Worm (Caenorhabditis elegans) whole organism, L3 larva: ENCODE data around the gene ent-7.

ENCODE experiments used
- ZK546.5 ChIP-seq: sonication (generic microtip); optimal IDR thresholded peaks from 2 replicates; lab custom pipeline; 2017; ENCODE audit warnings: missing biosample characterization, missing genetic modification characterization
- aly-2 ChIP-seq: fragments of 150-350 bp; optimal IDR thresholded peaks from 2 replicates; lab custom pipeline; 2014; ENCODE audit warnings: missing biosample characterization, missing genetic modification characterization
- ama-1 ChIP-seq: fragments of 150-350 bp; optimal IDR thresholded peaks from 2 replicates; lab custom pipeline; 2018
- ceh-16 ChIP-seq: sonication (generic microtip); optimal IDR thresholded peaks from 2 replicates; lab custom pipeline; 2017; ENCODE audit warnings: missing biosample characterization, missing genetic modification characterization
- ceh-9 ChIP-seq: sonication (generic microtip); optimal IDR thresholded peaks from 2 replicates; lab custom pipeline; 2018; ENCODE audit warnings: missing biosample characterization, missing genetic modification characterization
- egl-5 ChIP-seq: fragments of 150-350 bp; optimal IDR thresholded peaks from 2 replicates; lab custom pipeline; 2017; ENCODE audit warnings: missing biosample characterization, missing genetic modification reagents, missing genetic modification characterization, inconsistent platforms
- elt-1 ChIP-seq: fragments of 150-350 bp; optimal IDR thresholded peaks from 2 replicates; lab custom pipeline; 2014; ENCODE audit warnings: missing biosample characterization, missing genetic modification characterization
- elt-2 ChIP-seq: sonication (generic microtip); optimal IDR thresholded peaks from 2 replicates; lab custom pipeline; 2016; ENCODE audit warnings: missing genetic modification reagents, mild to moderate bottlenecking, missing genetic modification characterization, missing compliant biosample characterization
- fkh-10 ChIP-seq: sonication (generic microtip); optimal IDR thresholded peaks from 2 replicates; lab custom pipeline; 2017; ENCODE audit warnings: missing biosample characterization, missing genetic modification reagents, missing genetic modification characterization
- hmg-11 ChIP-seq: sonication (generic microtip); optimal IDR thresholded peaks from 2 replicates; lab custom pipeline; 2016; ENCODE audit warnings: missing genetic modification characterization, missing compliant biosample characterization
- lin-15B ChIP-seq: fragments of 150-350 bp; optimal IDR thresholded peaks from 2 replicates; lab custom pipeline; 2014; ENCODE audit warnings: missing biosample characterization, missing genetic modification characterization
- lsy-12 ChIP-seq: sonication (generic microtip); optimal IDR thresholded peaks from 2 replicates; lab custom pipeline; 2016; ENCODE audit warnings: mild to moderate bottlenecking, missing genetic modification characterization, missing compliant biosample characterization
- mdl-1 ChIP-seq: fragments of 150-350 bp; optimal IDR thresholded peaks from 2 replicates; lab custom pipeline; 2014; ENCODE audit warnings: missing biosample characterization, missing genetic modification characterization
- mml-1 ChIP-seq: fragments of 150-350 bp; sonication (generic microtip); optimal IDR thresholded peaks from 3 replicates; lab custom pipeline; 2014; ENCODE audit warnings: missing biosample characterization, missing genetic modification characterization
- nfya-1 ChIP-seq: sonication (generic microtip); optimal IDR thresholded peaks from 2 replicates; lab custom pipeline; 2017; ENCODE audit warnings: missing genetic modification characterization, mild to moderate bottlenecking, missing compliant biosample characterization, antibody characterized with exemption, moderate library complexity; ENCODE audit not compliant: insufficient read depth
- nhr-23 ChIP-seq: fragments of 150-350 bp; optimal IDR thresholded peaks from 2 replicates; lab custom pipeline; 2014; ENCODE audit warnings: missing biosample characterization, missing genetic modification reagents, missing genetic modification characterization
- nhr-237 ChIP-seq: fragments of 150-350 bp; optimal IDR thresholded peaks from 2 replicates; lab custom pipeline; 2014; ENCODE audit warnings: missing biosample characterization, missing genetic modification characterization
- nhr-25 ChIP-seq: sonication (generic microtip); optimal IDR thresholded peaks from 2 replicates; lab custom pipeline; 2017; ENCODE audit warnings: missing biosample characterization, missing genetic modification characterization
- nhr-28 ChIP-seq: fragments of 150-350 bp; optimal IDR thresholded peaks from 2 replicates; lab custom pipeline; 2014; ENCODE audit warnings: missing biosample characterization, missing genetic modification characterization
- nhr-67 ChIP-seq: fragments of 150-350 bp; optimal IDR thresholded peaks from 2 replicates; lab custom pipeline; 2014; ENCODE audit warnings: missing biosample characterization, missing genetic modification characterization
- nhr-77 ChIP-seq: fragments of 150-350 bp; optimal IDR thresholded peaks from 2 replicates; lab custom pipeline; 2014; ENCODE audit warnings: missing biosample characterization, missing genetic modification characterization
- pha-4 ChIP-seq: fragments of 150-350 bp; optimal IDR thresholded peaks from 2 replicates; lab custom pipeline; 2014; ENCODE audit warnings: missing biosample characterization, missing genetic modification reagents, missing genetic modification characterization
- skn-1 ChIP-seq: fragments of 150-350 bp; optimal IDR thresholded peaks from 2 replicates; lab custom pipeline; 2014; ENCODE audit warnings: missing biosample characterization, missing genetic modification characterization
- tbx-2 ChIP-seq: sonication (generic microtip); optimal IDR thresholded peaks from 2 replicates; lab custom pipeline; 2016; ENCODE audit warnings: mild to moderate bottlenecking, missing genetic modification characterization, missing compliant biosample characterization
- unc-62 ChIP-seq: fragments of 150-350 bp; sonication (generic microtip); optimal IDR thresholded peaks from 4 replicates; lab custom pipeline; 2014; ENCODE audit warnings: missing biosample characterization, missing genetic modification reagents, missing genetic modification characterization
- zag-1 ChIP-seq: fragments of 150-350 bp; optimal IDR thresholded peaks from 2 replicates; lab custom pipeline; 2014; ENCODE audit warnings: missing biosample characterization, missing genetic modification characterization
- ztf-11 ChIP-seq: fragments of 150-350 bp; optimal IDR thresholded peaks from 2 replicates; lab custom pipeline; 2014; ENCODE audit warnings: missing biosample characterization, missing genetic modification characterization

ent-7 gene

ce11 chrIV:9976284-9976683, 40.8 kb upstream of the ent-7 start, which contains the start of gene C47E12.14:
Gene C47E12.14, minus strand, starts transcription at chrIV:9976384.
- TF ChIP-seq ztf-11: no peak
- no peak for TF ChIP-seq ceh-16
- TF ChIP-seq ZK546.5 (tag; lab: Kevin White, UChicago): no peak
- TF ChIP-seq mdl-1 (tag; lab: Kevin White, UChicago): no peak
- TF ChIP-seq nhr-67 (tag; lab: Kevin White, UChicago): no peak
- no peak for TF ChIP-seq nhr-28
- TF ChIP-seq nhr-23: no peak
- TF ChIP-seq nfya-1 (tag; lab: Kevin White, UChicago): no peak
- TF ChIP-seq egl-5 (tag; lab: Kevin White, UChicago): no peak
- TF ChIP-seq mml-1 (tag; lab: Kevin White, UChicago): no peak
- TF ChIP-seq zag-1 (tag; lab: Kevin White, UChicago): no peak
- no peak for TF ChIP-seq elt-2 (tag; lab: Kevin White, UChicago)
- no peak for TF ChIP-seq nhr-25 (tag; lab: Kevin White, UChicago)
- no peak for TF ChIP-seq lin-15B (tag; lab: Kevin White, UChicago)
- TF ChIP-seq tbx-2 (tag; lab: Kevin White, UChicago): no peak
- TF ChIP-seq ceh-9 (tag; lab: Kevin White, UChicago): no peak

ce11 chrIV:9977602-9978172, 39.4 kb upstream of the ent-7 start, which contains the start of gene dhp-2:
Gene dhp-2, plus strand, starts transcription at chrIV:9978122.
- no peak for TF ChIP-seq lin-15B (tag; lab: Kevin White, UChicago)
- no peak for TF ChIP-seq nhr-237 (tag; lab: Kevin White, UChicago)
- TF ChIP-seq pha-4: no peak
- TF ChIP-seq unc-62 (GFP tag; lab: Kevin White, UChicago): no peak
- TF ChIP-seq egl-5 (tag; lab: Kevin White, UChicago): no peak
- no peak for TF ChIP-seq ZK546.5 (tag; lab: Kevin White, UChicago)

- peak; percentile 6 for TF ChIP-seq nfya-1 (tag; lab: Kevin White, UChicago)
- TF ChIP-seq lin-15B (tag; lab: Kevin White, UChicago): peak; percentile 4
- no peak for TF ChIP-seq nhr-237 (tag; lab: Kevin White, UChicago)
Measured at ce11 chrIV:9982226-9982794, 34.8 kb upstream of the ent-7 start, which contains the start of gene rrp-1. Gene rrp-1, minus strand, starts transcription at chrIV:9982276.

- TF ChIP-seq skn-1 (tag; lab: Kevin White, UChicago) (no peak), mml-1 (tag; lab: Kevin White, UChicago) (no peak), elt-1 (tag; lab: Kevin White, UChicago) (no peak)
Measured at ce11 chrIV:9982895-9983294, 34.2 kb upstream of the ent-7 start, which contains the start of gene mam-2. Gene mam-2, plus strand, starts transcription at chrIV:9983195.

- no peak for TF ChIP-seq nfya-1 (tag; lab: Kevin White, UChicago)
- peak; percentile 2 for TF ChIP-seq elt-2 (tag; lab: Kevin White, UChicago)
- TF ChIP-seq aly-2: no peak
- TF ChIP-seq nhr-23: no peak
- TF ChIP-seq lsy-12 (tag; lab: Kevin White, UChicago): peak; percentile 12
Measured at ce11 chrIV:9989416-9989815, 27.7 kb upstream of the ent-7 start.

- TF ChIP-seq nhr-77 (tag; lab: Kevin White, UChicago) (no peak), skn-1 (tag; lab: Kevin White, UChicago) (peak; percentile 79), fkh-10 (GFP tag; lab: Kevin White, UChicago) (no peak), zag-1 (tag; lab: Kevin White, UChicago) (no peak), ama-1 (lab: Kevin White, UChicago) (peak; percentile 61), hmg-11 (tag; lab: Kevin White, UChicago) (peak; percentile 20), ZK546.5 (tag; lab: Kevin White, UChicago) (no peak), elt-2 (tag; lab: Kevin White, UChicago) (peak; percentile 31), pha-4 (peak; percentile 67)
Measured at ce11 chrIV:9993403-9994132, 23.5 kb upstream of the ent-7 start.
